Fruit fly (Drosophila melanogaster): ENCODE data around the gene CG17026.
A peak's percentile ranks its signal among the peaks of the same experiment; 100 is the strongest.

CG17026 gene

DNA sequence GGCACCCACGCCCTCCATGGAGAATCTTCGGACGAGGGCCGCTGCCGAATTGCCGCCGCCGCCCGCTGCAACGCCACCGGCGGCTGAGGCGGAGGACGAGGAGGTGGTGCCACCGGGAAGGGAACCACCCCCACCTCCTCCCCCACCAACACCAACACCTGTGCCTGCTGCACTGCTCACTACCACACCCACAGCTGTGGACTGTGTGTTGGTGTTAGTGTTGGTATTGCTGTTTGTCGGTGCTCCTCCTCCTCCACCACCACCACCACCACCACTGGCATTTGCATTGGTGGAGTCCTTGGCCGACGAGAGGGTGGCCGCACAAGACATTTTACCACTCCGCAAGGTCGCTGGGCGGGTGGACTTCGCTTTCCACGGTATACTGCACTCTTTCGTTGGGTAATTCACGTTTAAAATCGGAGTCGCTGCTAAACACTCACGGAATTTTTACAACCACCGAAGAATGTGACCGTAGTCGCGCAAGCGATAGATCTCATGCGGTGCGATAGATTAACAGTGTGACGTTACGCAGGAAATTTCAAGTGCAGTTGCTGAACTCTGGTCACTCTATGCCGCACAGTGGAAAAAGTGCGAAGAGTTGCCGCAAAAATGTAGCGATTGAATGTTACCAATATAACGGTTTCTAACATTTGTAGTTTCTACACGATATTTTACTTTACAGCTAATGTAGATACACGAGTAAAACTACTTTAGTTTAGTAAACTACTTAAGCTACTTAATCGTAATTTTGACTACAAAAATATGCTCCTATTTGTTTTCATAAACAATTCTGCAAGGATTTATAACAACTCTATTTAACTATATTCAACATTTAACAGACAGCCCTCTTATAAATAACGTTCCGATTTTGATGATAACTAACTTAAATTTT, 36.4 kb downstream of the CG17026 start, which contains the start of gene mib1 (continued):
- TF ChIP-seq Max (GFP tag; optimal IDR thresholded peaks at IDR 0.05) (no peak), Lim3 (GFP tag; IDR thresholded peaks at IDR 0.05) (no peak), Ptx1 (GFP tag; IDR thresholded peaks at IDR 0.05) (peak; percentile 26; the same call in 1 of the 2 replicates), inv (GFP tag; IDR thresholded peaks at IDR 0.05; ENCODE audit: partially characterized antibody) (peak; percentile 79), amos (GFP tag; IDR thresholded peaks at IDR 0.05; ENCODE audit: partially characterized antibody) (peak; percentile 93), chif (GFP tag; optimal IDR thresholded peaks at IDR 0.05) (peak in 1 of 2 experiments; percentile 15), pho (GFP tag; optimal IDR thresholded peaks at IDR 0.05) (peak; percentile 38), E2f2 (GFP tag; IDR thresholded peaks at IDR 0.05) (peak; percentile 23; the same call in 1 of the 2 replicates), CG16863 (GFP tag; optimal IDR thresholded peaks at IDR 0.05) (no peak), CG4820 (GFP tag; optimal IDR thresholded peaks at IDR 0.05) (peak; percentile 5), CG17568 (GFP tag; optimal IDR thresholded peaks at IDR 0.05) (no peak), nerfin-2 (GFP tag; IDR thresholded peaks at IDR 0.05; ENCODE audit: partially characterized antibody) (peak; percentile 71), CG10274 (GFP tag; optimal IDR thresholded peaks at IDR 0.05) (no peak), Hand (GFP tag; optimal IDR thresholded peaks at IDR 0.05) (no peak), Scr (GFP tag; IDR thresholded peaks at IDR 0.05; ENCODE audit: partially characterized antibody) (peak; percentile 81), gsb-n (tag; optimal IDR thresholded peaks at IDR 0.05) (peak; percentile 55), Hr78 (GFP tag; optimal IDR thresholded peaks at IDR 0.05) (no peak), disco-r (GFP tag; optimal IDR thresholded peaks at IDR 0.05) (peak; percentile 12), CG12659 (GFP tag; optimal IDR thresholded peaks at IDR 0.05) (peak; percentile 88), dmrt11E (tag; optimal IDR thresholded peaks at IDR 0.05) (peak; percentile 1), CG18476 (GFP tag; optimal IDR thresholded peaks at IDR 0.05) (no peak), CG8290 (GFP tag; optimal IDR thresholded peaks at IDR 0.05) (peak; percentile 34), CG8290 (tag; optimal IDR thresholded peaks at IDR 0.05) (peak in 1 of 2 experiments; percentile 92), Aef1 (GFP tag; IDR thresholded peaks at IDR 0.05) (0 out of 3 replicates have a peak, but pooled peaks have one; percentile 19), CG31441 (GFP tag; IDR thresholded peaks at IDR 0.05) (peak; percentile 23; the same call in 1 of the 2 replicates), CG34376 (GFP tag; optimal IDR thresholded peaks at IDR 0.05) (peak; percentile 29), lov (optimal IDR thresholded peaks at IDR 0.05) (no peak), lov (GFP tag; IDR thresholded peaks at IDR 0.05) (peak; percentile 62; the same call in 1 of the 3 replicates), CG11398 (GFP tag; optimal IDR thresholded peaks at IDR 0.05) (no peak), Mrtf (GFP tag; IDR thresholded peaks at IDR 0.05) (no peak), Ets97D (GFP tag; optimal IDR thresholded peaks at IDR 0.05) (peak; percentile 88), CG15269 (tag; optimal IDR thresholded peaks at IDR 0.05) (no peak), CG7963 (GFP tag; IDR thresholded peaks at IDR 0.05; ENCODE audit: partially characterized antibody) (peak; percentile 80), ac (GFP tag; optimal IDR thresholded peaks at IDR 0.05) (peak; percentile 4), CG30431 (GFP tag; optimal IDR thresholded peaks at IDR 0.05) (no peak), unc-4 (GFP tag; IDR thresholded peaks at IDR 0.05; ENCODE audit: partially characterized antibody) (peak; percentile 82), CG9609 (GFP tag; optimal IDR thresholded peaks at IDR 0.05) (peak; percentile 40), CG6854 (GFP tag; optimal IDR thresholded peaks at IDR 0.05) (no peak), CG13296 (GFP tag; optimal IDR thresholded peaks at IDR 0.05) (peak; percentile 45), caup (GFP tag; optimal IDR thresholded peaks at IDR 0.05; ENCODE audit: severe bottlenecking) (peak; percentile 33), CG9437 (GFP tag; optimal IDR thresholded peaks at IDR 0.05) (peak; percentile 65), fd64A (GFP tag; optimal IDR thresholded peaks at IDR 0.05) (no peak), onecut (GFP tag; IDR thresholded peaks at IDR 0.05) (peak; percentile 37; the same call in 1 of the 2 replicates), Neu2 (GFP tag; optimal IDR thresholded peaks at IDR 0.05; ENCODE audit: borderline replicate concordance) (no peak), wor (GFP tag; IDR thresholded peaks at IDR 0.05) (no peak), CG13287 (GFP tag; IDR thresholded peaks at IDR 0.05; ENCODE audit: partially characterized antibody) (peak; percentile 93), Dref (GFP tag; IDR thresholded peaks at IDR 0.05) (peak; percentile 54), Hr3 (GFP tag; optimal IDR thresholded peaks at IDR 0.05) (no peak)

Data from whole organism, embryonic.